Fruit fly (Drosophila melanogaster) ovary, adult (tissue): ENCODE data around the gene promL.
A peak's percentile ranks its signal among the peaks of the same experiment; 100 is the strongest.

Experiments used
- CG17801 ChIP-seq: fragments of 200-800 bp; optimal IDR thresholded peaks from 2 replicates; lab custom pipeline; 2019; ENCODE audit warnings: missing biosample characterization, mild to moderate bottlenecking, missing genetic modification characterization, moderate library complexity; ENCODE audit not compliant: partially characterized antibody

promL gene

dm6 chr3L:3083329-3084083 lies 44.0 kb downstream of the promL start:
- no peak for TF ChIP-seq CG17801 (GFP tag; lab: Kevin White, UChicago)

DNA sequence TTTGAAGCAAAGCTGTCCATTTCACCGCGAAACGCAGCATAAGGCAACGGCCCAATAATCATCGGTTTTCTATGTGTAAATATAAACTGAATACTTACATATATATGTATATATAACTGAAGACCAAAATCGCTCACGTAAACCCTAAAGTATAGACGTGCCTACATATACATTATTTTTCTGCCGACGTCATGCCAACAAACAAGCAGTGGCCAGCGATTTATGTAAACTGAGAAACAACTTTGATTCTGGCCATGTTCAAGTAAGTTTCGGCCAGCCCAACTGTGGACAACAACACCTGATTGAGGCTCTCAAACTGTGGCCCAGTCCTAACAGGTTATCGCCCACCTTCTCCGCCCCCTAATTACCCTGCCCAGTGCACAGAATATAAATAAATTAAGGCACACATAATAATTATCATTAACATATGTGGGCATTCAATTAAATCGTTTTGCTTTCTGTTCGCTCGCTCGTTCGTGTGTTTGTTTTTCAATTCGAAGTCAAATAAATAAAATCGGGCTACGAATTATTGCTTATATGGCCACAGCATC lies 45.5 kb downstream of the promL start:
- no peak for TF ChIP-seq CG17801 (GFP tag; lab: Kevin White, UChicago)

DNA sequence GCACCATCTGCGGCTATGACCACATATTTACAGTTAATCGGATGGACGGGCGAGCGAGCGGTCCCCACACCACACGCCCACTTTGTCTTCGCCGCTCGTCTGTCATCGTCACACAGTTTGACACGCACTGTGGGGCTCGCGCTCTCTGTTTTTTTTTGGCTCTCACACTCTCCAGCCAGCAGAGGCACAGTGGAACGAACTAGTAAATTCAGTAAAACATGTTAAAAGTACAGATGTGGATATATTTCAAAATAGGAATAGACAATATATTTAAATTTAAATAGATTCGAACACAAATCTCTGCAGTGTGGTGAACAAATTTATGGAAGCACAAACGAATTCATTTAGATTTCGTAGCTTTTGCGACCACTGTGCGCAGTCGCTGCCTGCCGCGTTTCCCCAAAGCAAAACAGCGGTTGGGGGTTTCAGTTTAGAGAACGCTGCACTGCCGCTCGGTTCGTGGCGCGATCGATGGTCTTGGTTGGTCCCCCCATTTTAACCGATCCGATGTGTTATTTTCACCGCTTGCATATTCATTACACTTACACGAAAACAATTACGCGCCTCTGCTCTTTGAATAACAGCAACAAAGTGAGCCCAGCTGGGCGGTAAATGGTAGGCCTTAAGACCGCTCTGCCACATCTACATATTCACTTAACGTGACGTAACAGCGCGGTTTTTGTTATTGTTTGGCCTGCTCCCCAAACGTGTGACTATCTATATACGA lies 46.2 kb downstream of the promL start:
- TF ChIP-seq CG17801 (GFP tag; lab: Kevin White, UChicago): peak; percentile 98

- TF ChIP-seq CG17801 (GFP tag; lab: Kevin White, UChicago): no peak
Measured at dm6 chr3L:3080084-3080994, 47.2 kb downstream of the promL start.

DNA sequence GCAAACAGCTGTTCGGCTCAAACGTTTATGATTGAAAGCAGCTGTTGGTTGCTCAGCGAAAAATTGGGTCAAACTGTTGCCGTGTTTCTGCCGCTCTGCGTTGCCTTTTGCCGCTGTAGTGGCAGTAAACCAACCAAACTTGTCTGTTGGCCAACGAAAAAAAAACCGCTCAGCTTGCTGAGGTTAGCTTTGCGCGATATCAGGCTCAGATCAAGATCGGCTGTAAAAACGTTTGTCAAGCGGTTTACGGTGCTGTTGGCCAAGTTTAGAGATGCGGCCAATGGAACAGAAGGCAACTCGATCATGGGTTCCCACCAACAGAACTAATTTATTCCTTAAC lies 48.4 kb downstream of the promL start:
- TF ChIP-seq CG17801 (GFP tag; lab: Kevin White, UChicago): no peak

DNA sequence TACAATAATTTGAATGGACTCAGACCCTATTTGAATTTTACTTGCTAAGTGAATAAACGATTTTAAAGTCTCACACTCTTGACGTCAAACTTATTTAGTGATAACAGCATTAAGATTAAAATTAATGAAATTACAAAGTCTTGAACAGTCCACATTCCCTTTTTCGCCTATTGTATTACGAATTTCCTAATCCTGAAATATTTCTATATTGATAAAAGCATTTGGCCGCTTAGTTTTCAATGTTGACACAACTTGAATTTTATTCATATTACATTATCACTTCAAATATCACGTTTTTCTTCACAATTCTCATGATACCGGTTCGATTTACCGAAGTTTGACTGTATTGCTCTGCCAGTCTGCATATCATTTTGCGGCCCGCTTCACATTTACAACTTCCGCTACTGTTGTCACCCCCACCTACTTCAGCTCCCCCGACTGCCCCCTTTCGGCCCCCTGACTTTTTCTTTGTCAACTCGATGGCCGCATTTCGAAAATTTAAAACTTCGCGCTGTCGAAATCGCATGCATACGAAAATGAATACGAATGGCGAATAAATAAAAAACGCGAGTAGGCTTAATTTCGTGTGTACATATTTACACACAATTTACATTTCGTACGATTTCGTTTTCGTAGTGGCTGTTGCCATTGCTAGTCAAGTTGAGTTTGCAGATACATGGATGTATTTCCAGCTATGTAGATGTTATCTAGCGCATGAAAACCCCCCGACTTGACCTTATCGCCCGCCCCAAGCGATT lies 48.9 kb downstream of the promL start:
- TF ChIP-seq CG17801 (GFP tag; lab: Kevin White, UChicago): no peak

- TF ChIP-seq CG17801 (GFP tag; lab: Kevin White, UChicago): peak; percentile 83
Measured at dm6 chr3L:3077568-3078107, 49.9 kb downstream of the promL start.

DNA sequence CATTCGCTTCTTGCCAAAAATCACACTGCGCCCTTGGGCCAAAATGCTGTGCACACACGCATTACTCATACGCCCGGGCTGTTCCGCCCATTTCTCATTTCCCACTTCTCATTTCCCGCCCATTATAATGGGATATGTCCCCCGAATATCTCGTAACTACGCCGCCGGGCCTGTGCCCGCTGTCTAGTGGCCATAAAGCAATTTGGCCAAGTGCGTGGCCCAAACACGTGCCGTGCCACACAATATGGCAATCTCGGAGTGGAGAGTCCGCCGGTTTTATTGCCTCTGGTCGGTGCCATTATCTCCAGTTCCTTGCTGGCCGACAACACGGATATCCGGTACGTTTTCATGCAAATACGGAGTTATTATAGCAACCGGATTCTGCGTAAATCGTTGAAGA lies 50.6 kb downstream of the promL start:
- no peak for TF ChIP-seq CG17801 (GFP tag; lab: Kevin White, UChicago)

- no peak for TF ChIP-seq CG17801 (GFP tag; lab: Kevin White, UChicago)
Measured at dm6 chr3L:3074805-3075204, 52.7 kb downstream of the promL start.

- no peak for TF ChIP-seq CG17801 (GFP tag; lab: Kevin White, UChicago)
Measured at dm6 chr3L:3074380-3074779, 53.1 kb downstream of the promL start.

DNA sequence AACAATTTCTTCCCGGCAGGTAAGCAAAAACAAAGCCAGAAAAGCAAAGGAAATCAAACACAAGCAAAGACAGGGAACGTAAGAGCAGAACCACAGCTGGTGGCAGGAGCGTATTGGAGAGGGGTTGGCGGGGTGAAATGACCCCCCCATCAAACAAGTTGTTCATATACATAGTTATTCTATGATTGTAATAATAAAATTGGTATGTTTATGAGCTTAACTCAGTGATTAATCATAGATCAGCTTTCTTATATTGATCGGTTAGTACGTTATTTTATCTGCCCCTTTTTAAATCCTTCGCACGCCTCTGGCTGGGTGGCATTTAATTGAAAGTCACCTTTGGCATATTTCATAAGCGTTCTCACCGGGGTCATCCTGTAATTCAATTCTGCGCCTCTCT lies 54.1 kb downstream of the promL start:
- TF ChIP-seq CG17801 (GFP tag; lab: Kevin White, UChicago): no peak

dm6 chr3L:3071675-3072583 lies 55.6 kb downstream of the promL start:
- TF ChIP-seq CG17801 (GFP tag; lab: Kevin White, UChicago): no peak
